Worm (Caenorhabditis elegans): ENCODE results near the gene ZK930.2.
A peak's percentile ranks its signal among the peaks of the same experiment; 100 is the strongest.

Gene ZK930.2

DNA sequence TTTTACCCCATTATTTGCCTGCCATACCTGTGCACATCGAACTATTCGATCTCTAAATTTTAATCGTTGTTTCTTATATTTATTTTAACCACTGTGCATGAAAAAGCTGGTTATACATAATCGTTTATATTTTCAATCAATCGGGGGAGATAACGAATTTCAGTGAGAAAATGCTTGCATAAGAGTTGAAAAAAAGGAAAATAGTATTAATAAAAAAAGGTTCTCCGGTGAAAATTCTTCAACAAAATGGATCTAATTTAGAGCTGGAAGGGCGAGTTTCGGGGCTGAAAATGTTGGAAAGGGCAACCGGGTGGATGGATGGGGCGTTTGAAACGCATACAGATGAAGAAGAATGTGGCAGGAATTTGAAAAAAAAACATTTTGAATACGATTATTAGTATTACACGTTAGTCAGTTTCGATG, 24.3 kb upstream of the ZK930.2 start (continued):
- TF ChIP-seq lim-7 (GFP tag; IDR thresholded peaks at IDR 0.05) (no peak), dpl-1 (GFP tag; optimal IDR thresholded peaks at IDR 0.05) (no peak), mes-2 (tag; optimal IDR thresholded peaks at IDR 0.05; ENCODE audit: poor library complexity, severe bottlenecking) (peak; percentile 34), F44E2.7 (GFP tag; IDR thresholded peaks at IDR 0.05) (no peak), Y105C5A.15 (GFP tag; IDR thresholded peaks at IDR 0.05) (peak; percentile 89; the same call in 1 of the 2 replicates), ceh-62 (tag; optimal IDR thresholded peaks at IDR 0.05) (no peak), nhr-11 (tag; optimal IDR thresholded peaks at IDR 0.05) (no peak), rbr-2 (tag; optimal IDR thresholded peaks at IDR 0.05) (no peak), F10B5.3 (tag; optimal IDR thresholded peaks at IDR 0.05) (no peak), hif-1 (tag; optimal IDR thresholded peaks at IDR 0.05) (no peak), ces-1 (GFP tag; optimal IDR thresholded peaks at IDR 0.05) (no peak), Y75B8A.6 (GFP tag; IDR thresholded peaks at IDR 0.05) (no peak), daf-16 (GFP tag; optimal IDR thresholded peaks at IDR 0.05) (peak in 1 of 2 experiments; percentile 14), daf-16 (tag; optimal IDR thresholded peaks at IDR 0.05) (no peak), spr-1 (tag; optimal IDR thresholded peaks at IDR 0.05) (peak; percentile 36), daf-8 (GFP tag; IDR thresholded peaks at IDR 0.05) (0 out of 2 replicates have a peak, but pooled peaks have one; percentile 65), zfp-3 (GFP tag; conservative IDR thresholded peaks at IDR 0.05) (0 out of 2 replicates have a peak, but pooled peaks have one; percentile 19), skn-1 (tag; optimal IDR thresholded peaks at IDR 0.05) (no peak), dmd-6 (GFP tag; IDR thresholded peaks at IDR 0.05) (no peak), lin-29 (GFP tag; IDR thresholded peaks at IDR 0.05) (0 out of 2 replicates have a peak, but pooled peaks have one; percentile 30), nhr-28 (tag; optimal IDR thresholded peaks at IDR 0.05) (no peak), dve-1 (tag; optimal IDR thresholded peaks at IDR 0.05; ENCODE audit: insufficient read depth) (no peak), F49E8.2 (tag; optimal IDR thresholded peaks at IDR 0.05; ENCODE audit: borderline replicate concordance) (peak; percentile 87), vab-7 (GFP tag; IDR thresholded peaks at IDR 0.05) (no peak), F26F4.8 (GFP tag; conservative IDR thresholded peaks at IDR 0.05) (peak; percentile 72; the same call in 1 of the 2 replicates), ctbp-1 (GFP tag; IDR thresholded peaks at IDR 0.05) (0 out of 2 replicates have a peak, but pooled peaks have one; percentile 27), ceh-82 (tag; optimal IDR thresholded peaks at IDR 0.05) (no peak), daf-12 (tag; optimal IDR thresholded peaks at IDR 0.05) (no peak), hlh-30 (tag; optimal IDR thresholded peaks at IDR 0.05; ENCODE audit: insufficient read depth) (no peak), zip-2 (tag; optimal IDR thresholded peaks at IDR 0.05) (no peak), dmd-9 (GFP tag; IDR thresholded peaks at IDR 0.05) (no peak), unc-62 (GFP tag; optimal IDR thresholded peaks at IDR 0.05 in 1 of 2) (peak in 1 of 2 experiments; percentile 71), unc-62 (tag; optimal IDR thresholded peaks at IDR 0.05) (no peak), T26A8.4 (GFP tag; IDR thresholded peaks at IDR 0.05) (0 out of 2 replicates have a peak, but pooled peaks have one; percentile 33), unc-130 (GFP tag; optimal IDR thresholded peaks at IDR 0.05) (peak; percentile 38), lin-13 (GFP tag; optimal IDR thresholded peaks at IDR 0.05) (no peak), nhr-102 (tag; optimal IDR thresholded peaks at IDR 0.05) (no peak), gei-8 (GFP tag; optimal IDR thresholded peaks at IDR 0.05) (no peak), Y48G9A.11 (GFP tag; IDR thresholded peaks at IDR 0.05) (peak; percentile 66), nhr-25 (tag; optimal IDR thresholded peaks at IDR 0.05; ENCODE audit: borderline replicate concordance, insufficient read depth) (no peak), tra-1 (GFP tag; IDR thresholded peaks at IDR 0.05) (0 out of 2 replicates have a peak, but pooled peaks have one; percentile 23), ZK337.2 (GFP tag; IDR thresholded peaks at IDR 0.05) (no peak), zag-1 (tag; optimal IDR thresholded peaks at IDR 0.05) (no peak), nhr-76 (tag; optimal IDR thresholded peaks at IDR 0.05) (no peak), ZK546.5 (tag; optimal IDR thresholded peaks at IDR 0.05) (no peak), spr-3 (GFP tag; optimal IDR thresholded peaks at IDR 0.05) (no peak), nhr-48 (tag; optimal IDR thresholded peaks at IDR 0.05) (no peak), lin-38 (GFP tag; IDR thresholded peaks at IDR 0.05) (peak; percentile 75), lir-3 (tag; optimal IDR thresholded peaks at IDR 0.05) (no peak), madf-5 (GFP tag; IDR thresholded peaks at IDR 0.05) (peak in 1 of 2 experiments; percentile 22; a peak in 1 of 4 replicates), ceh-44 (GFP tag; IDR thresholded peaks at IDR 0.05) (no peak)

All from whole organism, L4 larva.